Worm (Caenorhabditis elegans): Measurements from ENCODE around the gene fbxa-56.

ce11 chrIII:937961-938360 lies at the start of gene fbxa-56:
- TF ChIP-seq C06A6.2 (GFP tag; conservative IDR thresholded peaks at IDR 0.05): no peak
- TF ChIP-seq ceh-100 (GFP tag; IDR thresholded peaks at IDR 0.05): no peak
- TF ChIP-seq Y53F4B.3 (GFP tag; IDR thresholded peaks at IDR 0.05): no peak
- no peak for TF ChIP-seq lin-26 (GFP tag; IDR thresholded peaks at IDR 0.05)
- TF ChIP-seq ets-4 (GFP tag; optimal IDR thresholded peaks at IDR 0.05): no peak
- no peak for TF ChIP-seq nhr-27 (tag; optimal IDR thresholded peaks at IDR 0.05)
- TF ChIP-seq ZK185.1 (tag; optimal IDR thresholded peaks at IDR 0.05; ENCODE audit: poor library complexity, severe bottlenecking): no peak
- TF ChIP-seq ccch-3 (GFP tag; optimal IDR thresholded peaks at IDR 0.05): no peak
